Worm (Caenorhabditis elegans): ENCODE data around the gene C34F6.11.

- no peak for TF ChIP-seq pha-4 (GFP tag; IDR thresholded peaks at IDR 0.05)
- no peak for TF ChIP-seq pha-4 (tag; optimal IDR thresholded peaks at IDR 0.05)
- no peak for TF ChIP-seq snpc-4 (tag; optimal IDR thresholded peaks at IDR 0.05)
- no peak for TF ChIP-seq egl-27 (tag; optimal IDR thresholded peaks at IDR 0.05)
- no peak for TF ChIP-seq lin-39 (tag; optimal IDR thresholded peaks at IDR 0.05)
- no peak for TF ChIP-seq lin-13 (GFP tag; optimal IDR thresholded peaks at IDR 0.05)
Measured at ce11 chrX:11199155-11199554, 4.6 kb downstream of the C34F6.11 start, which contains the start of gene col-178.

Data from whole organism, L4 larva.